Fruit fly (Drosophila melanogaster) whole organism, embryonic: ENCODE results near the gene CG44362.

Source experiments
- Atf6 ChIP-seq: fragments of 200-800 bp; sonication (Bioruptor generic); IDR thresholded peaks from 2 replicates; pipeline ENCODE4 v1.3.6; 2022; ENCODE audit warnings: missing biosample characterization, missing genetic modification characterization
- Awh ChIP-seq: fragments of 200-800 bp; sonication (Bioruptor generic); IDR thresholded peaks from 2 replicates; pipeline ENCODE4, ENCODE4 v1.3.6; 2022; ENCODE audit warnings: missing biosample characterization, missing genetic modification characterization
- B-H2 ChIP-seq: fragments of 200-800 bp; sonication (Bioruptor generic); optimal IDR thresholded peaks from 2 replicates; lab custom pipeline; 2018; ENCODE audit warnings: missing biosample characterization, mild to moderate bottlenecking, missing genetic modification characterization
- CG10654 ChIP-seq: fragments of 200-800 bp; sonication (Bioruptor generic); optimal IDR thresholded peaks from 2 replicates; lab custom pipeline; 2016; ENCODE audit warnings: missing biosample characterization, missing genetic modification characterization
- CG11398 ChIP-seq: fragments of 200-800 bp; sonication (Bioruptor generic); optimal IDR thresholded peaks from 2 replicates; lab custom pipeline; 2016; ENCODE audit warnings: missing biosample characterization, missing genetic modification characterization
- CG11560 ChIP-seq: fragments of 200-800 bp; sonication (Bioruptor generic); IDR thresholded peaks from 3 replicates; pipeline ENCODE4 v1.3.6; 2022; ENCODE audit warnings: missing biosample characterization, missing genetic modification characterization
- CG12299 ChIP-seq: fragments of 200-800 bp; sonication (Bioruptor generic); optimal IDR thresholded peaks from 2 replicates; lab custom pipeline; 2018; ENCODE audit warnings: missing biosample characterization, mild to moderate bottlenecking, missing genetic modification characterization
- CG14667 ChIP-seq: fragments of 200-800 bp; sonication (Bioruptor generic); IDR thresholded peaks from 2 replicates; pipeline ENCODE4 v1.3.6; 2022; ENCODE audit warnings: missing biosample characterization, missing genetic modification characterization
- CG16813 ChIP-seq: fragments of 200-800 bp; sonication (Bioruptor generic); IDR thresholded peaks from 3 replicates; pipeline ENCODE4 v1.3.6; 2022; ENCODE audit warnings: missing biosample characterization, missing genetic modification characterization; ENCODE audit not compliant: partially characterized antibody
- CG16815 ChIP-seq: fragments of 200-800 bp; sonication (Bioruptor generic); optimal IDR thresholded peaks from 3 replicates; lab custom pipeline; 2017; ENCODE audit warnings: missing biosample characterization, mild to moderate bottlenecking, missing genetic modification characterization
- CG1832 ChIP-seq: fragments of 200-800 bp; sonication (Bioruptor generic); optimal IDR thresholded peaks from 2 replicates; lab custom pipeline; 2017; ENCODE audit warnings: missing biosample characterization, mild to moderate bottlenecking, missing genetic modification characterization, inconsistent platforms
- CG2116 ChIP-seq: fragments of 200-800 bp; sonication (Bioruptor generic); optimal IDR thresholded peaks from 3 replicates; lab custom pipeline; 2018; ENCODE audit warnings: missing biosample characterization, mild to moderate bottlenecking, missing genetic modification characterization
- CG3847 ChIP-seq: fragments of 200-800 bp; sonication (Bioruptor generic); IDR thresholded peaks from 2 replicates; pipeline ENCODE4 v1.3.6; 2022; ENCODE audit warnings: missing biosample characterization, missing genetic modification characterization
- CG4707 ChIP-seq: fragments of 200-800 bp; sonication (Bioruptor generic); optimal IDR thresholded peaks from 2 replicates; lab custom pipeline; 2018; ENCODE audit warnings: missing biosample characterization, mild to moderate bottlenecking, missing genetic modification characterization, moderate library complexity
- CG4730 ChIP-seq: fragments of 200-800 bp; sonication (Bioruptor generic); IDR thresholded peaks from 2 replicates; pipeline ENCODE4 v1.3.6; 2022; ENCODE audit warnings: missing biosample characterization, missing genetic modification characterization
- CG6272 ChIP-seq: fragments of 200-800 bp; sonication (Bioruptor generic); IDR thresholded peaks from 2 replicates; pipeline ENCODE4 v1.3.6; 2022; ENCODE audit warnings: missing biosample characterization, missing genetic modification characterization
- CG6689 ChIP-seq: fragments of 200-800 bp; sonication (Bioruptor generic); IDR thresholded peaks from 2 replicates; pipeline ENCODE4 v1.3.6; 2022; ENCODE audit warnings: missing biosample characterization, missing genetic modification characterization
- CG8765 ChIP-seq: fragments of 200-800 bp; sonication (Bioruptor generic); IDR thresholded peaks from 2 replicates; pipeline ENCODE4 v1.3.6; 2022; ENCODE audit warnings: missing biosample characterization, missing genetic modification characterization
- CG9797 ChIP-seq: fragments of 200-800 bp; sonication (Bioruptor generic); optimal IDR thresholded peaks from 3 replicates; lab custom pipeline; 2018; ENCODE audit warnings: missing biosample characterization, mild to moderate bottlenecking, missing genetic modification characterization
- CG9817 ChIP-seq: fragments of 200-800 bp; sonication (Bioruptor generic); optimal IDR thresholded peaks from 2 replicates; lab custom pipeline; 2018; ENCODE audit warnings: missing biosample characterization, mild to moderate bottlenecking, missing genetic modification characterization, moderate library complexity
- CkIIα-i1 ChIP-seq: fragments of 200-800 bp; sonication (Bioruptor generic); IDR thresholded peaks from 2 replicates; pipeline ENCODE4 v1.3.6; 2022; ENCODE audit warnings: missing biosample characterization, missing genetic modification characterization
- Dbx ChIP-seq: fragments of 200-800 bp; sonication (Bioruptor generic); IDR thresholded peaks from 3 replicates; pipeline ENCODE4 v1.3.6; 2022; ENCODE audit warnings: missing biosample characterization, missing genetic modification characterization
- Doc2 ChIP-seq: fragments of 200-800 bp; sonication (Bioruptor generic); IDR thresholded peaks from 2 replicates; pipeline ENCODE4 v1.3.6; 2022; ENCODE audit warnings: missing biosample characterization, missing genetic modification characterization
- H15 ChIP-seq: fragments of 200-800 bp; sonication (Bioruptor generic); IDR thresholded peaks from 3 replicates; pipeline ENCODE4 v1.3.6; 2022; ENCODE audit warnings: missing biosample characterization, missing genetic modification characterization
- HHEX ChIP-seq: fragments of 200-800 bp; sonication (Bioruptor generic); optimal IDR thresholded peaks from 3 replicates; lab custom pipeline; 2017; ENCODE audit warnings: missing biosample characterization, mild to moderate bottlenecking, missing genetic modification characterization, missing genetic modification reagents
- HLHmδ ChIP-seq: fragments of 200-800 bp; sonication (Bioruptor generic); optimal IDR thresholded peaks from 2 replicates; lab custom pipeline; 2018; ENCODE audit warnings: missing biosample characterization, mild to moderate bottlenecking, missing genetic modification characterization, moderate library complexity
- Hmr ChIP-seq: fragments of 200-800 bp; sonication (Bioruptor generic); optimal IDR thresholded peaks from 3 replicates; lab custom pipeline; 2017; ENCODE audit warnings: mild to moderate bottlenecking, missing biosample characterization, missing genetic modification reagents, missing genetic modification characterization
- Hr39 ChIP-seq: fragments of >200 bp; optimal IDR thresholded peaks from 2 replicates; lab custom pipeline; 2017
- Max ChIP-seq: fragments of 200-800 bp; sonication (Bioruptor generic); optimal IDR thresholded peaks from 2 replicates; lab custom pipeline; 2016; ENCODE audit warnings: missing biosample characterization, mild to moderate bottlenecking, missing genetic modification characterization
- NFAT ChIP-seq: fragments of 200-800 bp; sonication (Bioruptor generic); IDR thresholded peaks from 2 replicates; pipeline ENCODE4 v1.3.6; 2022; ENCODE audit warnings: missing biosample characterization, missing genetic modification characterization
- Nf-YB ChIP-seq: fragments of 200-800 bp; sonication (Bioruptor generic); optimal IDR thresholded peaks from 3 replicates; lab custom pipeline; 2019; ENCODE audit warnings: missing biosample characterization, mild to moderate bottlenecking, missing genetic modification characterization, moderate library complexity
- Taf1 ChIP-seq: fragments of 200-800 bp; sonication (Bioruptor generic); IDR thresholded peaks from 2 replicates; pipeline ENCODE4 v1.3.6; 2022; ENCODE audit warnings: missing biosample characterization, missing genetic modification characterization
- ab ChIP-seq: fragments of 200-800 bp; sonication (Bioruptor generic); optimal IDR thresholded peaks from 2 replicates; lab custom pipeline; 2016; ENCODE audit warnings: missing biosample characterization, missing genetic modification characterization
- al ChIP-seq: fragments of 200-800 bp; sonication (Bioruptor generic); IDR thresholded peaks from 2 replicates; pipeline ENCODE4 v1.3.6; 2022; ENCODE audit warnings: missing biosample characterization, missing genetic modification characterization
- ase ChIP-seq: fragments of 200-800 bp; sonication (Bioruptor generic); IDR thresholded peaks from 3 replicates; pipeline ENCODE4 v1.3.6; 2022; ENCODE audit warnings: missing biosample characterization, missing genetic modification characterization
- bcd ChIP-seq: fragments of 200-800 bp; sonication (Bioruptor generic); optimal IDR thresholded peaks from 2 replicates; lab custom pipeline; 2017; ENCODE audit warnings: missing biosample characterization, mild to moderate bottlenecking, missing genetic modification characterization
- cas ChIP-seq: fragments of 200-800 bp; sonication (Bioruptor generic); IDR thresholded peaks from 2 replicates; pipeline ENCODE4 v1.3.6; 2022; ENCODE audit warnings: missing biosample characterization, missing genetic modification characterization
- ci ChIP-seq: fragments of 200-800 bp; sonication (Bioruptor generic); IDR thresholded peaks from 3 replicates; pipeline ENCODE4 v1.3.6; 2022; ENCODE audit warnings: missing biosample characterization, missing genetic modification characterization
- dati ChIP-seq: fragments of 200-800 bp; sonication (Bioruptor generic); IDR thresholded peaks from 2 replicates; pipeline ENCODE4 v1.3.6; 2022; ENCODE audit warnings: missing biosample characterization, missing genetic modification characterization
- gce ChIP-seq: fragments of 200-800 bp; sonication (Bioruptor generic); IDR thresholded peaks from 3 replicates; pipeline ENCODE4 v1.3.6; 2022; ENCODE audit warnings: missing biosample characterization, missing genetic modification characterization
- gcm ChIP-seq: fragments of 200-800 bp; sonication (Bioruptor generic); optimal IDR thresholded peaks from 2 replicates; lab custom pipeline; 2019; ENCODE audit warnings: missing biosample characterization, mild to moderate bottlenecking, missing genetic modification characterization, moderate library complexity
- klu ChIP-seq: fragments of 200-800 bp; sonication (Bioruptor generic); IDR thresholded peaks from 2 replicates; pipeline ENCODE4 v1.3.6; 2022; ENCODE audit warnings: missing biosample characterization, missing genetic modification characterization
- knrl ChIP-seq: fragments of 200-800 bp; sonication (Bioruptor generic); IDR thresholded peaks from 3 replicates; pipeline ENCODE4 v1.3.6; 2022; ENCODE audit warnings: missing biosample characterization, missing genetic modification characterization; ENCODE audit not compliant: partially characterized antibody
- lab ChIP-seq: fragments of 200-800 bp; sonication (Bioruptor generic); optimal IDR thresholded peaks from 3 replicates; lab custom pipeline; 2017; ENCODE audit warnings: missing biosample characterization, missing genetic modification characterization, mild to moderate bottlenecking, moderate library complexity, missing genetic modification reagents
- p53 ChIP-seq: fragments of 200-800 bp; sonication (Bioruptor generic); optimal IDR thresholded peaks from 2 replicates; lab custom pipeline; 2016; ENCODE audit warnings: missing biosample characterization, missing genetic modification characterization
- peb ChIP-seq: fragments of 200-800 bp; sonication (Bioruptor generic); IDR thresholded peaks from 2 replicates; pipeline ENCODE4 v1.3.6; 2022; ENCODE audit warnings: missing biosample characterization, missing genetic modification characterization
- ranshi ChIP-seq: fragments of 200-800 bp; sonication (Bioruptor generic); IDR thresholded peaks from 2 replicates; pipeline ENCODE4 v1.3.6; 2022; ENCODE audit warnings: missing biosample characterization, missing genetic modification characterization
- repo ChIP-seq: fragments of 200-800 bp; sonication (Bioruptor generic); optimal IDR thresholded peaks from 2 replicates; lab custom pipeline; 2016; ENCODE audit warnings: missing biosample characterization, missing genetic modification characterization
- ro ChIP-seq: fragments of 200-800 bp; sonication (Bioruptor generic); IDR thresholded peaks from 2 replicates; pipeline ENCODE4 v1.3.6; 2022; ENCODE audit warnings: missing biosample characterization, missing genetic modification characterization
- tll ChIP-seq, 2 experiments: fragments of 200-800 bp in 1 of 2; fragments of >200 bp in 1 of 2; sonication (Bioruptor generic) in 1 of 2; optimal IDR thresholded peaks; 2 replicates each; lab custom pipeline; 2017 to 2019; ENCODE audit warnings: missing biosample characterization in 2 of 2, missing genetic modification characterization in 2 of 2, mild to moderate bottlenecking in 1 of 2, moderate library complexity in 1 of 2
- trem ChIP-seq: fragments of 200-800 bp; optimal IDR thresholded peaks from 3 replicates; lab custom pipeline; 2019; ENCODE audit warnings: missing biosample characterization, mild to moderate bottlenecking, missing genetic modification characterization, moderate library complexity

Gene CG44362

dm6 chr3L:11349908-11350405, 47.4 kb upstream of the CG44362 start (continued):
- TF ChIP-seq CG16815 (GFP tag; lab: Kevin White, UChicago) (peak; percentile 89), ranshi (GFP tag; lab: Robert Waterston, UW) (peak; percentile 77; the same call in 1 of the 2 replicates), Hr39 (lab: Kevin White, UChicago) (no peak), ab (GFP tag; lab: Kevin White, UChicago) (peak; percentile 40), lab (GFP tag; lab: Kevin White, UChicago) (peak; percentile 88), CG2116 (GFP tag; lab: Kevin White, UChicago) (peak; percentile 59), Nf-YB (GFP tag; lab: Kevin White, UChicago) (peak; percentile 68), CG14667 (GFP tag; lab: Robert Waterston, UW) (peak; percentile 86), knrl (GFP tag; lab: Robert Waterston, UW) (no peak), bcd (GFP tag; lab: Kevin White, UChicago) (peak; percentile 89), p53 (GFP tag; lab: Kevin White, UChicago) (no peak), CkIIα-i1 (GFP tag; lab: Robert Waterston, UW) (peak; percentile 54; the same call in 1 of the 2 replicates), CG11560 (tag; lab: Robert Waterston, UW) (peak; percentile 89), HHEX (peak; percentile 91), gcm (GFP tag; lab: Kevin White, UChicago) (peak; percentile 84), H15 (GFP tag; lab: Robert Waterston, UW) (peak; percentile 87), CG1832 (no peak), CG3847 (peak; percentile 92), ase (GFP tag; lab: Robert Waterston, UW) (peak; percentile 83), CG10654 (GFP tag; lab: Kevin White, UChicago) (peak; percentile 86), Doc2 (GFP tag; lab: Robert Waterston, UW) (peak; percentile 72; the same call in 1 of the 2 replicates), CG16813 (GFP tag; lab: Robert Waterston, UW) (no peak), Max (peak; percentile 73), CG8765 (GFP tag; lab: Robert Waterston, UW) (peak; percentile 72), peb (GFP tag; lab: Robert Waterston, UW) (peak; percentile 81), CG4730 (GFP tag; lab: Robert Waterston, UW) (peak; percentile 84), klu (GFP tag; lab: Robert Waterston, UW) (peak; percentile 93), Atf6 (peak; percentile 86), CG9797 (GFP tag; lab: Kevin White, UChicago) (no peak), ci (GFP tag; lab: Robert Waterston, UW) (peak; percentile 69; the same call in 2 of the 3 replicates), HLHmδ (GFP tag; lab: Kevin White, UChicago) (no peak), cas (GFP tag; lab: Robert Waterston, UW) (peak; percentile 41; the same call in 1 of the 2 replicates), gce (GFP tag; lab: Robert Waterston, UW) (0 out of 3 replicates have a peak, but pooled peaks have one; percentile 18), ro (GFP tag; lab: Robert Waterston, UW) (peak; percentile 89), Hmr (GFP tag; lab: Kevin White, UChicago) (peak; percentile 85), CG4707 (GFP tag; lab: Kevin White, UChicago) (peak; percentile 34), CG12299 (tag; lab: Kevin White, UChicago) (peak; percentile 53), Awh (GFP tag; lab: Robert Waterston, UW) (peak; percentile 87), CG6272 (GFP tag; lab: Robert Waterston, UW) (peak; percentile 78), repo (GFP tag; lab: Kevin White, UChicago) (peak; percentile 37), B-H2 (GFP tag; lab: Kevin White, UChicago) (no peak), CG6689 (GFP tag; lab: Robert Waterston, UW) (peak; percentile 93), Taf1 (GFP tag; lab: Robert Waterston, UW) (peak; percentile 91), Dbx (GFP tag; lab: Robert Waterston, UW) (peak; percentile 86; the same call in 2 of the 3 replicates), tll (GFP tag; optimal IDR thresholded peaks at IDR 0.05; lab: Kevin White, UChicago) (no peak), CG11398 (GFP tag; lab: Kevin White, UChicago) (peak; percentile 61), NFAT (GFP tag; lab: Robert Waterston, UW) (peak; percentile 50; the same call in 1 of the 2 replicates), trem (peak; percentile 80), dati (GFP tag; lab: Robert Waterston, UW) (peak; percentile 61), CG9817 (tag; lab: Kevin White, UChicago) (peak; percentile 85), al (peak; percentile 96)
